Worm (Caenorhabditis elegans): ENCODE results near the gene C50F7.3.

DNA sequence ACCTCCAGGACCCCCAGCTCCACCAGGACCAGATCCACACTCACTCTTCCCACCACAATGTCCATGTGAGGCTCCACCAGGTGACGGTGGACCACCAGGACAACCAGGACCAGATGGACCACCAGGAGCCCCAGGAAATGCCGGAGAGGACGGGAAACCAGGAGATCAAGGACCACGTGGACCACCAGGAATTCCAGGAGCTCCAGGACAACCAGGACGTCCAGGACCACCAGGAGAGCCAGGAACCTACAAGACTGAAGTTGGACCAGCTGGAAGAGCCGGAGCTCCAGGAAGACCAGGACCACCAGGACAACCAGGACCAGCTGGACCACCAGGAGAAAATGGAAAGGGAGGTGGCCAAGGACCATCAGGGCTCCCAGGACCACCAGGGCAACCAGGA lies 22.0 kb downstream of the C50F7.3 start:
- TF ChIP-seq unc-62 (GFP tag; optimal IDR thresholded peaks at IDR 0.05 in 1 of 2) (no peak), unc-62 (tag; optimal IDR thresholded peaks at IDR 0.05) (no peak), ceh-62 (tag; optimal IDR thresholded peaks at IDR 0.05) (no peak), nhr-28 (tag; optimal IDR thresholded peaks at IDR 0.05) (no peak), Y105C5A.15 (GFP tag; IDR thresholded peaks at IDR 0.05) (no peak), sdz-12 (GFP tag; optimal IDR thresholded peaks at IDR 0.05) (no peak), dpl-1 (GFP tag; optimal IDR thresholded peaks at IDR 0.05) (no peak), madf-5 (GFP tag; IDR thresholded peaks at IDR 0.05) (0 out of 4 replicates have a peak, but pooled peaks of 1 of the 2 experiments have one; percentile 45), ctbp-1 (GFP tag; IDR thresholded peaks at IDR 0.05) (no peak), fkh-10 (GFP tag; optimal IDR thresholded peaks at IDR 0.05) (no peak), hmg-1.1 (GFP tag; IDR thresholded peaks at IDR 0.05) (no peak), nhr-11 (tag; optimal IDR thresholded peaks at IDR 0.05) (no peak), unc-39 (tag; optimal IDR thresholded peaks at IDR 0.05) (no peak), lin-39 (tag; optimal IDR thresholded peaks at IDR 0.05) (no peak), T26A8.4 (GFP tag; IDR thresholded peaks at IDR 0.05) (0 out of 2 replicates have a peak, but pooled peaks have one; percentile 47)
